Fruit fly (Drosophila melanogaster): ENCODE measurements around the gene OdsH.
A peak's percentile ranks its signal among the peaks of the same experiment; 100 is the strongest.

Gene OdsH

dm6 chrX:17833986-17834385 is 43.2 kb downstream of the OdsH start (continued):
- TF ChIP-seq CG34224 (GFP tag; IDR thresholded peaks at IDR 0.05; ENCODE audit: partially characterized antibody), result no peak
- TF ChIP-seq onecut (GFP tag; IDR thresholded peaks at IDR 0.05), result no peak
- peak; percentile 95 for TF ChIP-seq z (GFP tag; IDR thresholded peaks at IDR 0.05)
- no peak for TF ChIP-seq CG9609 (GFP tag; optimal IDR thresholded peaks at IDR 0.05)
- TF ChIP-seq zen (tag; optimal IDR thresholded peaks at IDR 0.05), result no peak
- peak; percentile 47 for TF ChIP-seq kni (GFP tag; optimal IDR thresholded peaks at IDR 0.05)
- TF ChIP-seq Six4 (GFP tag; optimal IDR thresholded peaks at IDR 0.05), result no peak
- no peak for TF ChIP-seq CG11456 (GFP tag; IDR thresholded peaks at IDR 0.05)
- TF ChIP-seq Trl (optimal IDR thresholded peaks at IDR 0.05), result peak; percentile 48 to 59
- TF ChIP-seq Trl (GFP tag; optimal IDR thresholded peaks at IDR 0.05), result no peak
- TF ChIP-seq so (GFP tag; IDR thresholded peaks at IDR 0.05), result no peak
- no peak for TF ChIP-seq CG15269 (tag; optimal IDR thresholded peaks at IDR 0.05)
- TF ChIP-seq CG5953 (GFP tag; IDR thresholded peaks at IDR 0.05), result no peak
- TF ChIP-seq Hey (tag; optimal IDR thresholded peaks at IDR 0.05), result no peak
- TF ChIP-seq CG10565 (GFP tag; optimal IDR thresholded peaks at IDR 0.05), result no peak
- TF ChIP-seq Ssrp (tag; optimal IDR thresholded peaks at IDR 0.05), result no peak
- TF ChIP-seq run (tag; optimal IDR thresholded peaks at IDR 0.05), result no peak
- no peak for TF ChIP-seq Nf-YC (tag; optimal IDR thresholded peaks at IDR 0.05)
- no peak for TF ChIP-seq CG8388 (GFP tag; optimal IDR thresholded peaks at IDR 0.05)
- TF ChIP-seq cas (GFP tag; IDR thresholded peaks at IDR 0.05), result no peak
- no peak for TF ChIP-seq Jarid2 (GFP tag; optimal IDR thresholded peaks at IDR 0.05)
- no peak for TF ChIP-seq Dfd (GFP tag; optimal IDR thresholded peaks at IDR 0.05)
- no peak for TF ChIP-seq pita (GFP tag; optimal IDR thresholded peaks at IDR 0.05)
- no peak for TF ChIP-seq CG12299 (tag; optimal IDR thresholded peaks at IDR 0.05)
- 0 out of 2 replicates have a peak, but pooled peaks have one; percentile 21 for TF ChIP-seq bbx (GFP tag; IDR thresholded peaks at IDR 0.05; ENCODE audit: partially characterized antibody)
- no peak for TF ChIP-seq cg (GFP tag; optimal IDR thresholded peaks at IDR 0.05)
- no peak for TF ChIP-seq HLH4C (GFP tag; IDR thresholded peaks at IDR 0.05; ENCODE audit: partially characterized antibody)
- TF ChIP-seq vnd (GFP tag; IDR thresholded peaks at IDR 0.05; ENCODE audit: partially characterized antibody), result no peak
- no peak for TF ChIP-seq danr (GFP tag; IDR thresholded peaks at IDR 0.05)
- TF ChIP-seq CG1792 (GFP tag; optimal IDR thresholded peaks at IDR 0.05), result no peak
- peak; percentile 9 for TF ChIP-seq Deaf1 (tag; optimal IDR thresholded peaks at IDR 0.05)
- no peak for TF ChIP-seq CG31224 (GFP tag; IDR thresholded peaks at IDR 0.05)
- no peak for TF ChIP-seq Usf (GFP tag; optimal IDR thresholded peaks at IDR 0.05)
- no peak for TF ChIP-seq Dip3 (GFP tag; optimal IDR thresholded peaks at IDR 0.05)
- TF ChIP-seq CG12744 (GFP tag; optimal IDR thresholded peaks at IDR 0.05), result no peak
- no peak for TF ChIP-seq tap (tag; optimal IDR thresholded peaks at IDR 0.05)
- peak; percentile 71 for TF ChIP-seq sd (tag; optimal IDR thresholded peaks at IDR 0.05)
- peak; percentile 83 for TF ChIP-seq crol (GFP tag; IDR thresholded peaks at IDR 0.05)
- no peak for TF ChIP-seq Dbx (GFP tag; IDR thresholded peaks at IDR 0.05)
- TF ChIP-seq oc (tag; optimal IDR thresholded peaks at IDR 0.05), result no peak
- TF ChIP-seq CG10431 (GFP tag; optimal IDR thresholded peaks at IDR 0.05), result no peak
- TF ChIP-seq dmrt99B (tag; optimal IDR thresholded peaks at IDR 0.05), result no peak
- no peak for TF ChIP-seq CG1602 (GFP tag; optimal IDR thresholded peaks at IDR 0.05)
- no peak for TF ChIP-seq mld (GFP tag; IDR thresholded peaks at IDR 0.05; ENCODE audit: partially characterized antibody)
- TF ChIP-seq otp (GFP tag; IDR thresholded peaks at IDR 0.05), result no peak
- no peak for TF ChIP-seq CG17328 (GFP tag; IDR thresholded peaks at IDR 0.05)
- no peak for TF ChIP-seq tgo (GFP tag; IDR thresholded peaks at IDR 0.05)
- TF ChIP-seq unc-4 (GFP tag; IDR thresholded peaks at IDR 0.05; ENCODE audit: partially characterized antibody), result 0 out of 2 replicates have a peak, but pooled peaks have one; percentile 20
- TF ChIP-seq CG12391 (tag; optimal IDR thresholded peaks at IDR 0.05), result no peak
- TF ChIP-seq HmgZ (tag; optimal IDR thresholded peaks at IDR 0.05), result no peak
- no peak for TF ChIP-seq CG11085 (GFP tag; IDR thresholded peaks at IDR 0.05)
- no peak for TF ChIP-seq pb (GFP tag; optimal IDR thresholded peaks at IDR 0.05)
